Worm (Caenorhabditis elegans) whole organism, L4 larva: ENCODE data around the gene taap-1.

Experiments used
- cey-2 ChIP-seq: sonication (generic microtip); optimal IDR thresholded peaks from 3 replicates; lab custom pipeline; 2017; ENCODE audit warnings: missing genetic modification characterization, mild to moderate bottlenecking, missing compliant biosample characterization, antibody characterized with exemption, borderline replicate concordance; ENCODE audit not compliant: insufficient read depth
- fos-1 ChIP-seq: fragments of 150-350 bp; optimal IDR thresholded peaks from 2 replicates; lab custom pipeline; 2014; ENCODE audit warnings: missing biosample characterization, missing genetic modification characterization
- unc-62 ChIP-seq, 3 experiments: fragments of 150-350 bp in 1 of 3; sonication (generic microtip); optimal IDR thresholded peaks in 2 of 3; peaks in 1 of 3; 1 replicate in 1 of 3; 2 replicates in 2 of 3; lab custom pipeline; 2014 to 2017; ENCODE audit warnings: missing biosample characterization in 3 of 3, missing genetic modification characterization in 3 of 3, missing genetic modification reagents in 3 of 3, missing genotype in 1 of 3
- zfp-2 ChIP-seq: sonication (generic microtip); optimal IDR thresholded peaks from 2 replicates; lab custom pipeline; 2016; ENCODE audit warnings: mild to moderate bottlenecking, missing genetic modification characterization, missing compliant biosample characterization

ce11 chrII:8498173-8498572 is 14.5 kb upstream of the taap-1 start:
- TF ChIP-seq unc-62 (GFP tag; optimal IDR thresholded peaks at IDR 0.05 in 1 of 2; lab: Kevin White, UChicago) (no peak), unc-62 (tag; optimal IDR thresholded peaks at IDR 0.05; lab: Kevin White, UChicago) (no peak), cey-2 (tag; lab: Kevin White, UChicago) (no peak), zfp-2 (tag; lab: Kevin White, UChicago) (no peak), fos-1 (tag; lab: Kevin White, UChicago) (no peak)
